Worm (Caenorhabditis elegans): ENCODE measurements around the gene rga-8.

DNA sequence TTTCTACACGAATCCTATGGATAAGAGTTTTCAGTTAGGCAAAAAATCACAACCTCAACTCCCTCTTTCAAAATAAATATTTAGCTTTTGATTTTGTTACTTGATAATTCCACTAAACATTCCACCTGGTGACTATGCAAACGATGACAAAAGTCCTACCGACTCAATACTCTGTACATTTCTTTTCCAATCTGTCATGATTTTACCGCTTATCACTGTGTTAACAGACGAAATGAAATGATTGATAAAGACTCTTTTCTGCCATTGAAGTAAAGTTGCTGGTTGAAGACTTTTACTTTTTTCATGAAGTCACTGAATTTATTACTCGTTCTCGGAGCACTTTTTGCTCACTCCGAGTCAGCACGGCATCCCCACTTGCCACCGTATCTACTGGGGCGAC, 49.7 kb upstream of the rga-8 start, which contains the start of gene C26B9.5:
- TF ChIP-seq nhr-237 (tag; optimal IDR thresholded peaks at IDR 0.05) = no peak
- TF ChIP-seq tbx-2 (tag; optimal IDR thresholded peaks at IDR 0.05) = no peak
- no peak for TF ChIP-seq nhr-28 (tag; optimal IDR thresholded peaks at IDR 0.05)

All from whole organism, L3 larva.